Fruit fly (Drosophila melanogaster): Measurements from ENCODE around the gene DIP-epsilon.

The DIP-epsilon gene

DNA sequence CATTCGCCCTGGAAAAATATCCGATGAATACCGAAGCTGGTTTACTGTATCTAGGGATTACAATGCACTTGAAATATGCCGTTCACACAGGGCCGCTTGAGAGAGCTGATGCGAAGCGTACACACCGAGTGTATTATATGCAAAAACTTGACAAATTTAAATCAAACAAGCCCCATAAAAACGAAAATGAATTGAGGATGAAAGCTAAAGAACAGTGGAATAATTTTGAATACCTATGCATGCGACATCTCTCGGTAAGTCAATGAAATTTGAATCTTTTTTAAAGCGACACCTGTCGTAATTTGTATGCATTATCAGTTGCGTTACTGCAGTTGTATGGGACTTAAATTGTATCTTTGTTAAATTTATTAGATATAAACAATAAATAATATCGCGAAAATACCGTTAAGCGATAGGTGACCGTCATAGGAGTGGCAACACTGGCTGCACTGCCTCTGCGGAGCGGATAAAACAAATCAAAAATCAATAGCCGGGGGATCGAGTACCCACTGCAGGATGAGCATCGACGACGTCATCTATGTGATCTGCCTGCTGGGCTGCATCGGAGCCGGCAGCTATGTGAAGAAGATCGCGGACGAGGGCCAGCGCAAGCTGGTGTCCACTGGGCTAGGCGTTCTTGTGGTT is 45.0 kb upstream of the DIP-epsilon start, which contains the start of gene frj (continued):
- TF ChIP-seq CG3281 (GFP tag; optimal IDR thresholded peaks at IDR 0.05) (peak; percentile 49), dmrt11E (tag; optimal IDR thresholded peaks at IDR 0.05) (peak; percentile 46), NC2β (GFP tag; optimal IDR thresholded peaks at IDR 0.05) (peak; percentile 54), CG14710 (tag; optimal IDR thresholded peaks at IDR 0.05) (peak; percentile 97), CG10959 (GFP tag; IDR thresholded peaks at IDR 0.05) (peak; percentile 48), CG9215 (GFP tag; IDR thresholded peaks at IDR 0.05) (peak; percentile 64), caup (GFP tag; optimal IDR thresholded peaks at IDR 0.05; ENCODE audit: severe bottlenecking) (no peak), crc (GFP tag; optimal IDR thresholded peaks at IDR 0.05) (peak; percentile 29), CG12236 (GFP tag; optimal IDR thresholded peaks at IDR 0.05) (peak; percentile 31), tap (tag; optimal IDR thresholded peaks at IDR 0.05) (no peak), CG31388 (GFP tag; optimal IDR thresholded peaks at IDR 0.05) (peak; percentile 46), YL-1 (GFP tag; optimal IDR thresholded peaks at IDR 0.05) (peak; percentile 51), Fer2 (tag; optimal IDR thresholded peaks at IDR 0.05) (no peak), phol (tag; optimal IDR thresholded peaks at IDR 0.05) (peak; percentile 80), CG12942 (GFP tag; optimal IDR thresholded peaks at IDR 0.05) (peak; percentile 70), chn (GFP tag; optimal IDR thresholded peaks at IDR 0.05) (peak; percentile 55), az2 (GFP tag; optimal IDR thresholded peaks at IDR 0.05) (peak; percentile 53), insv (GFP tag; optimal IDR thresholded peaks at IDR 0.05) (peak in 1 of 2 experiments; percentile 32), H2.0 (GFP tag; IDR thresholded peaks at IDR 0.05) (peak; percentile 56), Dek (tag; optimal IDR thresholded peaks at IDR 0.05) (peak; percentile 57), ranshi (GFP tag; IDR thresholded peaks at IDR 0.05) (peak; percentile 55; the same call in 1 of the 2 replicates), CG10321 (GFP tag; IDR thresholded peaks at IDR 0.05) (no peak), CG17612 (GFP tag; IDR thresholded peaks at IDR 0.05) (no peak), CG14860 (GFP tag; IDR thresholded peaks at IDR 0.05; ENCODE audit: partially characterized antibody) (peak; percentile 60; the same call in 2 of the 3 replicates), Hr51 (GFP tag; optimal IDR thresholded peaks at IDR 0.05) (peak; percentile 60 to 64), Xbp1 (GFP tag; optimal IDR thresholded peaks at IDR 0.05) (peak; percentile 83), psq (GFP tag; optimal IDR thresholded peaks at IDR 0.05) (peak; percentile 50), amos (GFP tag; IDR thresholded peaks at IDR 0.05; ENCODE audit: partially characterized antibody) (peak; percentile 66; the same call in 1 of the 2 replicates), rib (GFP tag; IDR thresholded peaks at IDR 0.05) (no peak), CG18262 (tag; optimal IDR thresholded peaks at IDR 0.05) (peak; percentile 49), hth (optimal IDR thresholded peaks at IDR 0.05) (no peak), emc (GFP tag; optimal IDR thresholded peaks at IDR 0.05) (peak; percentile 41), CG2199 (GFP tag; IDR thresholded peaks at IDR 0.05) (no peak), H15 (GFP tag; IDR thresholded peaks at IDR 0.05) (no peak), tna (GFP tag; IDR thresholded peaks at IDR 0.05; ENCODE audit: partially characterized antibody) (no peak), Scr (GFP tag; IDR thresholded peaks at IDR 0.05; ENCODE audit: partially characterized antibody) (peak; percentile 71), CG17328 (GFP tag; IDR thresholded peaks at IDR 0.05) (peak; percentile 59), CG18764 (GFP tag; optimal IDR thresholded peaks at IDR 0.05) (peak; percentile 53), Mad (GFP tag; optimal IDR thresholded peaks at IDR 0.05) (peak; percentile 71), fu2 (GFP tag; optimal IDR thresholded peaks at IDR 0.05) (peak; percentile 53), Poxn (GFP tag; IDR thresholded peaks at IDR 0.05) (no peak), CG32532 (GFP tag; IDR thresholded peaks at IDR 0.05) (peak; percentile 77), Nf-YC (tag; optimal IDR thresholded peaks at IDR 0.05) (peak; percentile 62), Adf1 (GFP tag; IDR thresholded peaks at IDR 0.05) (no peak), Sox100B (GFP tag; optimal IDR thresholded peaks at IDR 0.05) (no peak), klu (GFP tag; IDR thresholded peaks at IDR 0.05) (peak; percentile 48; the same call in 1 of the 2 replicates), CG17829 (tag; optimal IDR thresholded peaks at IDR 0.05) (peak; percentile 65), cad (GFP tag; optimal IDR thresholded peaks at IDR 0.05) (no peak), CG11560 (tag; IDR thresholded peaks at IDR 0.05) (no peak), her (GFP tag; optimal IDR thresholded peaks at IDR 0.05) (peak; percentile 48)
